Worm (Caenorhabditis elegans): ENCODE results near the gene nhr-288.

Gene nhr-288

ce11 chrV:18350046-18350445 is 32.4 kb downstream of the nhr-288 start, which contains the start of gene C08E8.3:
C08E8.3 (plus strand) TSS chrV:18350129.
- TF ChIP-seq ztf-29 (GFP tag; IDR thresholded peaks at IDR 0.05) (no peak), klf-2 (GFP tag; conservative IDR thresholded peaks at IDR 0.05) (no peak), ref-1 (GFP tag; conservative IDR thresholded peaks at IDR 0.05) (no peak), flt-1 (GFP tag; IDR thresholded peaks at IDR 0.05) (no peak), ztf-23 (GFP tag; IDR thresholded peaks at IDR 0.05) (no peak), tab-1 (GFP tag; IDR thresholded peaks at IDR 0.05) (no peak), T22C8.4 (GFP tag; IDR thresholded peaks at IDR 0.05) (no peak), med-1 (GFP tag; optimal IDR thresholded peaks at IDR 0.05; ENCODE audit: insufficient read depth) (no peak), cog-1 (tag; optimal IDR thresholded peaks at IDR 0.05) (no peak)

- TF ChIP-seq flt-1 (GFP tag; IDR thresholded peaks at IDR 0.05) (no peak), cog-1 (tag; optimal IDR thresholded peaks at IDR 0.05) (no peak), tab-1 (GFP tag; IDR thresholded peaks at IDR 0.05) (no peak), ref-1 (GFP tag; conservative IDR thresholded peaks at IDR 0.05) (no peak), T22C8.4 (GFP tag; IDR thresholded peaks at IDR 0.05) (no peak), ztf-23 (GFP tag; IDR thresholded peaks at IDR 0.05) (no peak), ztf-29 (GFP tag; IDR thresholded peaks at IDR 0.05) (no peak), klf-2 (GFP tag; conservative IDR thresholded peaks at IDR 0.05) (no peak), med-1 (GFP tag; optimal IDR thresholded peaks at IDR 0.05; ENCODE audit: insufficient read depth) (no peak)
Observed at ce11 chrV:18346080-18346479, 36.4 kb downstream of the nhr-288 start.

- no peak for TF ChIP-seq cog-1 (tag; optimal IDR thresholded peaks at IDR 0.05)
- no peak for TF ChIP-seq tab-1 (GFP tag; IDR thresholded peaks at IDR 0.05)
- TF ChIP-seq klf-2 (GFP tag; conservative IDR thresholded peaks at IDR 0.05) = no peak
Observed at ce11 chrV:18344194-18344593, 38.3 kb downstream of the nhr-288 start.

ce11 chrV:18339807-18340206 is 42.7 kb downstream of the nhr-288 start, which contains the start of gene C08E8.10:
C08E8.10 (minus strand) TSS chrV:18339907.
- TF ChIP-seq ztf-23 (GFP tag; IDR thresholded peaks at IDR 0.05) (no peak), cog-1 (tag; optimal IDR thresholded peaks at IDR 0.05) (no peak), ref-1 (GFP tag; conservative IDR thresholded peaks at IDR 0.05) (no peak), ztf-29 (GFP tag; IDR thresholded peaks at IDR 0.05) (no peak), flt-1 (GFP tag; IDR thresholded peaks at IDR 0.05) (no peak), T22C8.4 (GFP tag; IDR thresholded peaks at IDR 0.05) (no peak), tab-1 (GFP tag; IDR thresholded peaks at IDR 0.05) (no peak), klf-2 (GFP tag; conservative IDR thresholded peaks at IDR 0.05) (no peak), med-1 (GFP tag; optimal IDR thresholded peaks at IDR 0.05; ENCODE audit: insufficient read depth) (no peak)

ce11 chrV:18337643-18338042 is 44.8 kb downstream of the nhr-288 start:
- TF ChIP-seq med-1 (GFP tag; optimal IDR thresholded peaks at IDR 0.05; ENCODE audit: insufficient read depth) = no peak
- TF ChIP-seq ztf-29 (GFP tag; IDR thresholded peaks at IDR 0.05) = no peak
- no peak for TF ChIP-seq cog-1 (tag; optimal IDR thresholded peaks at IDR 0.05)
- no peak for TF ChIP-seq ztf-23 (GFP tag; IDR thresholded peaks at IDR 0.05)
- TF ChIP-seq T22C8.4 (GFP tag; IDR thresholded peaks at IDR 0.05) = peak; percentile 51; the same call in 1 of the 2 replicates
- no peak for TF ChIP-seq ref-1 (GFP tag; conservative IDR thresholded peaks at IDR 0.05)
- TF ChIP-seq tab-1 (GFP tag; IDR thresholded peaks at IDR 0.05) = no peak

- TF ChIP-seq tab-1 (GFP tag; IDR thresholded peaks at IDR 0.05) = no peak
- TF ChIP-seq flt-1 (GFP tag; IDR thresholded peaks at IDR 0.05) = no peak
- no peak for TF ChIP-seq ztf-23 (GFP tag; IDR thresholded peaks at IDR 0.05)
- no peak for TF ChIP-seq ztf-29 (GFP tag; IDR thresholded peaks at IDR 0.05)
- TF ChIP-seq med-1 (GFP tag; optimal IDR thresholded peaks at IDR 0.05; ENCODE audit: insufficient read depth) = no peak
- no peak for TF ChIP-seq klf-2 (GFP tag; conservative IDR thresholded peaks at IDR 0.05)
- TF ChIP-seq cog-1 (tag; optimal IDR thresholded peaks at IDR 0.05) = no peak
- TF ChIP-seq T22C8.4 (GFP tag; IDR thresholded peaks at IDR 0.05) = no peak
- no peak for TF ChIP-seq ref-1 (GFP tag; conservative IDR thresholded peaks at IDR 0.05)
Observed at ce11 chrV:18331086-18331485, 51.4 kb downstream of the nhr-288 start, which contains the start of gene B0462.4. B0462.4 (minus strand) TSS chrV:18331186.
